Worm (Caenorhabditis elegans) whole organism, late embryonic: ENCODE data around the gene nhr-16.

ENCODE experiments used
- T23F11.4 ChIP-seq: fragments of 200-800 bp; sonication (Bioruptor generic); optimal IDR thresholded peaks from 2 replicates; lab custom pipeline; 2018; ENCODE audit warnings: mild to moderate bottlenecking, missing genetic modification characterization, missing compliant biosample characterization
- ceh-19 ChIP-seq: fragments of 200-800 bp; sonication (Bioruptor generic); optimal IDR thresholded peaks from 2 replicates; lab custom pipeline; 2018; ENCODE audit warnings: mild to moderate bottlenecking, missing genetic modification characterization, missing compliant biosample characterization
- ceh-24 ChIP-seq: sonication (generic microtip); optimal IDR thresholded peaks from 2 replicates; lab custom pipeline; 2016; ENCODE audit warnings: mild to moderate bottlenecking, missing genetic modification characterization, missing compliant biosample characterization
- ceh-45 ChIP-seq: fragments of 200-800 bp; sonication (Bioruptor generic); IDR thresholded peaks from 2 replicates; pipeline ENCODE4 v1.3.6; 2022; ENCODE audit warnings: missing genetic modification reagents, missing genetic modification characterization, missing compliant biosample characterization
- dmd-4 ChIP-seq: sonication (generic microtip); optimal IDR thresholded peaks from 2 replicates; lab custom pipeline; 2016; ENCODE audit warnings: borderline replicate concordance, missing genetic modification characterization, missing compliant biosample characterization
- ets-4 ChIP-seq: sonication (generic microtip); optimal IDR thresholded peaks from 2 replicates; lab custom pipeline; 2016; ENCODE audit warnings: missing genetic modification characterization, missing compliant biosample characterization
- fkh-10 ChIP-seq: fragments of 150-350 bp; optimal IDR thresholded peaks from 2 replicates; lab custom pipeline; 2014; ENCODE audit warnings: missing biosample characterization, missing genetic modification reagents, missing genetic modification characterization
- hlh-30 ChIP-seq: sonication (generic microtip); optimal IDR thresholded peaks from 2 replicates; lab custom pipeline; 2017; ENCODE audit warnings: antibody characterized with exemption, missing genetic modification characterization, missing compliant biosample characterization; ENCODE audit not compliant: insufficient read depth
- hlh-8 ChIP-seq: sonication (generic microtip); optimal IDR thresholded peaks from 2 replicates; lab custom pipeline; 2016; ENCODE audit warnings: missing genotype, missing genetic modification characterization, missing compliant biosample characterization
- nfya-1 ChIP-seq: sonication (generic microtip); optimal IDR thresholded peaks from 2 replicates; lab custom pipeline; 2017; ENCODE audit warnings: missing genetic modification characterization, mild to moderate bottlenecking, missing compliant biosample characterization, antibody characterized with exemption, moderate library complexity
- pag-3 ChIP-seq: sonication (generic microtip); optimal IDR thresholded peaks from 2 replicates; lab custom pipeline; 2016; ENCODE audit warnings: missing compliant biosample characterization, missing genetic modification characterization, borderline replicate concordance
- pha-4 ChIP-seq: fragments of 150-350 bp; optimal IDR thresholded peaks from 2 replicates; lab custom pipeline; 2018; ENCODE audit warnings: missing biosample characterization, missing genetic modification reagents, missing genetic modification characterization
- unc-86 ChIP-seq: sonication (generic microtip); optimal IDR thresholded peaks from 2 replicates; lab custom pipeline; 2016; ENCODE audit warnings: missing genetic modification characterization, missing compliant biosample characterization

DNA sequence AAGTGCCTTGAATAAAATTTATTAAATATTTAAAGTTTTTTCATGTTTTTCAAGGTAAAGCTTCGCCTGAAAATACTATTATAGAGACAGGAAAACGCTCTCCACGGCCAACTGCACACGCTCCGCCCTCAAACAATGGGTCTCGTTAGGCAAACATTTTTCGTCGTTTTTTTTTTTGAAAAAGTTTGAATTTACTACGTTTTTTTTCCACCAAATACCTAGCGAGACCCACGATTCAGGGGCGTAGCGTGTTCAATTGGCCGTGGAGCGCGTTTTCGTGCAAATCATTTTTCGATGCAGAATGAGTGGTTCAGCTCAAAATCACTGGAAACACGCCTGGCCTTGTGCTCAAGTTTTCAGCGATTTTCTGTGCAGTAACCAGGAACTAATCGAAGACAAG is 29.3 kb downstream of the nhr-16 start, which contains the start of gene W06B4.2:
- TF ChIP-seq T23F11.4 (GFP tag; lab: Kevin White, UChicago) (no peak), dmd-4 (tag; lab: Kevin White, UChicago) (no peak), fkh-10 (GFP tag; lab: Kevin White, UChicago) (no peak), unc-86 (tag; lab: Kevin White, UChicago) (no peak), ets-4 (tag; lab: Kevin White, UChicago) (no peak), nfya-1 (no peak), pag-3 (tag; lab: Kevin White, UChicago) (no peak), ceh-24 (no peak), ceh-45 (GFP tag; lab: Robert Waterston, UW) (no peak), hlh-8 (tag; lab: Kevin White, UChicago) (no peak), pha-4 (no peak), hlh-30 (tag; lab: Kevin White, UChicago) (no peak), ceh-19 (GFP tag; lab: Kevin White, UChicago) (no peak)
